Worm (Caenorhabditis elegans) whole organism, dauer: ENCODE results near the gene ZK185.1.

Source experiments
- unc-62 ChIP-seq: sonication (generic microtip); optimal IDR thresholded peaks from 2 replicates; lab custom pipeline; 2017; ENCODE audit warnings: missing biosample characterization, missing genetic modification reagents, missing genetic modification characterization

The ZK185.1 gene

DNA sequence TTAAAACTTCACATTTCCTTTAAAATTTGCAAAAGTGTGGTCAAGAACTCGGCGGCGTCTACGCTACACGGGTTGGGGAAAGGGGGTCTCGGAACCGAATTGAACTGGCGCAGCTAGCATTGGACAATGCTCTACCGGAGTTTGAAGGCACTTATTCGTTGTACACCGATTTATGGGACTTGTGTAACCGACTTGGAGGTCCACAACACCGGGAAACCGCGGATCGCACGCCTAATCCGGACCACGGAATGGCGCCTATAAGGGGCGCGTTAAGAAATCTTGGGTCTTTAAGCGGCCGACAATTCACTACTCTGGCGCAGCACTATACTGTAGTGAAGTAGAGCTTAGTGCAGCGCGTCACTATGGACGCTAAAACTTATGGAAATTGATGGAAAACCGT lies 9.7 kb upstream of the ZK185.1 start:
- no peak for TF ChIP-seq unc-62 (GFP tag; lab: Kevin White, UChicago)

DNA sequence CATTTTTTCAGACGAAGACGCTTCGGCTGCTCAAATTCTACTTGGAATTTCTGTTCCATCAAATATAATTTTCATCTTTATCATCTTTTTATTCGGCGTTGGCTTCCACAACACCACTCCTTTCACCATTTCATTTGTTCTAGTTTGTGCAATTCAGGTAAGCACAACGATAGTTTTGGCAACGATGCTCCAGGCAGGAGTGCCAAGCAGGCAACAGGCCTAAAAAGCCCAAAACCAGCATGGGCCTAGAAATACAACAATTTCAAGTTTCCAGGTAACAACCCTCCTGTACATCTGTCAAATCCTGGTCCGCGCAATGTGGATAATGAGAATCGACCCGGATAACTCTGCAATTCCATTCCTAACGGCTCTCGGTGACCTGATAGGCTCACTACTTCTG lies 7.2 kb upstream of the ZK185.1 start:
- TF ChIP-seq unc-62 (GFP tag; lab: Kevin White, UChicago) = no peak

DNA sequence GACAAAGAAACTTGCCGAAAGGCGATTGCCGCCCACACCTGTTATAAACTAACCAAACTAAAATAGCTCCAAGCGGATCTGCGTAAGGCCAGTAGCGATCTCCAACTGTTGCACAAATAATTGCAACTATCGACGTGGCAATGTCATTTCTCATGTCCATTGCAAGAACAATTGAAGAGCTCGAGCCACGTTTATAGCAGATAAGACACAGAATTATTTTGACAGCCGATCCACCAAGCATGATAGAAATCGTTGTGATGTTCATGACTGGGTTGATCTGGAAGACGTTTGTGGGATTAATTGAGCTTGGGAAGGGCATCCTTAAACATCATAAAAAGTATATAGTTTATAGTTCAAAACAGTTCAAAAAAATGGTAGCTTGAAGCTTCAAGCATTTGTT lies 5.4 kb upstream of the ZK185.1 start:
- no peak for TF ChIP-seq unc-62 (GFP tag; lab: Kevin White, UChicago)

DNA sequence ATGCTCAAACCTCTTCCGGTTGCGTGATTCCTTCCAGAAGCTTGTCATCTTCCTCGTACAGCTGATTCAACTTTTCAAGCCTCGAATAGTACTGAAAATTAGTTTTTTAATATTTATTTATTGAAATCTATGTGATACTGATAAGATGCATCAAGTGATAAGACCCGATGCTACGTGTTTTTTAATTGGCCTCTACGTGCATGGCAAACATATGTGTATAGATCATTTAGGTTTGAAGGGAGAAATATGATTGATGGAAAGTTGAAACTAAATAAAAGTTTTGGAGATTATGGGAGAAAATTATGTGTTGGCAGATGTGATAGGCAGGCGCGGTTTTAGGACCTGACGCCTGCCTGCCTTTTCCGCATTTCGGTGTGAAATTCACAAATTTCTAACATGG lies 4.1 kb upstream of the ZK185.1 start:
- TF ChIP-seq unc-62 (GFP tag; lab: Kevin White, UChicago) = no peak

DNA sequence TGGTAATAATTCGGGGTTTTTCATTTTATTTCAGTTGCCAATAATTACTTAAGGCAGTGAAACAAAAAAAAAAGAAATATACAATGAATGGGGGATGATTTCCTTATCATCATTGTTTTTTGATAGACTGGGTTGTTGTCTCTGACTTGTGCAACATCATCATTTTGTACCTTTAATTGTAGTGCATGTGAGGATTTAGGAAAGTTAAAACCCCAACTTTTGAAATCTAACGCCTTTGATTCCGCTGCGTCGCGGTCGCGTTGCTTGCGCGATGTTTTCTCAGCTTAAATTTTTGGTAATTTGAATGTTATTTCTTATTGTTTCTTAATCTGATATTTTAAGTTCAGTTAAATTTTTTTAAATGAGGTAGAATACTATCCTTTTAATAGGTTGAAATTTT lies 2.5 kb upstream of the ZK185.1 start, which contains the start of gene ZK185.5:
ZK185.5 (minus strand) TSS at position 101 of the 400 bp plus-strand sequence.
- TF ChIP-seq unc-62 (GFP tag; lab: Kevin White, UChicago) = no peak

DNA sequence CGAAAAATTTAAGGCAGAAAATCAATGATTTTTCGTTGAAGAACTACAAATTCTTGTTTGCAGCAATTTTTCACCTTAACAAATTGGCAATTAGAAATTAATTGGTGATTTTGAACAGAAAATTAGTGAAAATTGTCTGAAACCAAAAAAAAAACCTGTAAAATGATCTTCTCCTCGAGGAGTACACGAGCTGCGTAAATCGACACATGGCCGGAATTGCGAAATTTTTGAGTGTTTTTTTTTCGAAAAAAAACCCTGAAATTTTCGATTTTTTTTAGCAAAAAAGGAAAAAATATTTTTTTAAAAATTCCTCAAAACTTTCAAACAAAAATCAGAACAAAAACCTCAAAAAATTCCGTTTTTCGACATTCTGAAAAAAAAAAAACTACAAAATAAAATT lies 3.2 kb downstream of the ZK185.1 start:
- TF ChIP-seq unc-62 (GFP tag; lab: Kevin White, UChicago) = no peak

DNA sequence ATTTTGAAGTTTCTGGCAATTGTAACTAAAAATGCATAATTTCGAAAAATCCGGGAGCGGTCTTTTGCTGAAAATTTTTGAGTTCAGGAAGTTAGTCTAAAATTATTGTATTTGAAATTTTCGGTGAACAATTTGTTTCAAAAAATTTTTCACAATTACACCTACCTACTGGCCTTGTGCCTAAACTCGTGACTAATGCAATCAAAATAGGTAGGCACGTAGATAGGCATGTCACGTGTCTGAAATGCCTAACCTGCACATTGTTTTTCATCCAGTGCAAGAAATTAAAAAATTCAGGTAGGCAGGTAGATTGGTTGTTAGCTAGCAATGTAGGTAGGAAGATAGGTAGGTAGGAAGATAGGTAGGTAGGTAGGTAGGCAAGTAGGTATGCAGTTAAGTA lies 8.8 kb downstream of the ZK185.1 start:
- no peak for TF ChIP-seq unc-62 (GFP tag; lab: Kevin White, UChicago)

DNA sequence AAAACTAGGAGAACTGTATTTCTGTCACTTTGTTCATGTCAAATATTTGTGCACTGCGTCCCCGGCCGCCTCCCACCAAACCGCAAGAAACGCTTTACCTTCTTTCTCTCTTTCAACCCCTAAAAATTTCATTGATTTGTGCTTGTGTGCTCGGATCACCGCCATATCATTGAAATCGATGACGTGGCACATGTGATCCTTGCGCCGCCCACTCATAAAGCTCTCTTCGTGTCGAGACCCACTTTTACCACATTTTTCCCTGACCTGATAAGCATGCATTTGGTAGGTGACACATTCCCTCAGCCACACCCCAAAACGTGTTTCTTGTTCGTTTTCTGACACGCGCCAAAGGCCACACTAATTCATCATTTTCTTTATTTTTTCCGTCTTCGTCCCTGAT lies 9.4 kb downstream of the ZK185.1 start:
- TF ChIP-seq unc-62 (GFP tag; lab: Kevin White, UChicago) = no peak

DNA sequence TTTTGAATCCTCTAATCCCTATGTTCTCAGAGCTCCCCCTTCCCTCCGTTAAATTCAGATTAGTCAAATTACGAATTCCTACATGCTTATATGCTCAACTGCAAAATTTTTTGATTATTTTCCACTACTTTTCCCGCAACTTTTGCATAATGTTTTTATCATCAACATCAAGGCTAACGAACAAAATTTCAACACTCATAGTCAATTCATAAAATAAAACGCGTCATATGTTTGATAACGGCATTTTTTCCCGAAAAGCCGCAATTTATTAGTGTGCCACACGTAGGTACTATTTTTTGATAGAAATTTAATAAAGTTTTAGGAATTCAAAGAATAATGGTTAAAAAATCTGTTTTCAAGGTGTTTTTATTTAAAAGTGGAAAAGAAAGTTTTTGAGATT lies 10.8 kb downstream of the ZK185.1 start:
- TF ChIP-seq unc-62 (GFP tag; lab: Kevin White, UChicago) = no peak

DNA sequence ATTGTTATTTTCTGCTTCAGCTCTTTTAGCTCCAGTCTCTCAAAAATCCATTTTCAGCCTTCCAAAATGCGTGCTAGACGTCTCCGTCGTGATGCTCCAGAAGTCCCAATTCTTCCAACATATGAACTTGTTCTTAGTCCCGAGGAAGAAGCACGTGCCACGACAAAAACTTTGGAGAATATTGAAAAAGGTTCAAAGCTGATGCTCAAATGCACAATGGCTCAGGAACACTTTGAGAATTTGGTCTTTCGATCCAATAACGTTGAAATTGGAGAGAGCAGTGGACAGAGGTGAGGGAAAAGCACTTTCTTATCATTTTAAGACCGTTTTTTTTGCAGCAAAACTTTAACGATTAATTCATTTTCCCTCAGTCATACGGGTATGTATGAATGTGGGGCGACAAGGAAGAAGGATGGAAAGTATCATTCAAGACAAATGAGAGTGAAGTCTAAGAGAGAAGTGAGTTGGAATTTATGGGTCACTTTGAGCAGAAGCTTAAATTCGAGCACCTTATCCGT lies 14.3 kb downstream of the ZK185.1 start, which contains the start of gene igeg-1:
igeg-1 (plus strand) TSS at position 51 of the 518 bp plus-strand sequence.
- TF ChIP-seq unc-62 (GFP tag; lab: Kevin White, UChicago) = no peak

DNA sequence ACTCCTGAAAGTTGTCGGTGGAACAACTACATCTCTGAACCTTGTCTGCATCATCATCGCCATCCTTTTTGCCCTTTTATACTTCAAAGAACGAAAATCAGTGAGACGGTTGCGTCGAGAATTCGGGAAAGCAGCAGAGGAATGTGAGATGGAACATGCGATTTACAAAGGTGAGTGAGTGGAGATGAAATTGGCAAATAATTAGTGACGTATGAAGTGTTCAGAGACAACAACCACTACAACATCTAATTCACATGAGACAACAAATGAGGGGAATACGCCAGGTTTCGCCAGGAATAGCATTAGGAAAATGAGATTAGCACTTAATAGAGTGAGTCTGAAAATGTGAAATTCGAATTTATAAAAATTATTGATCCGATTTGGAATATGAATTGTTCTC lies 16.2 kb downstream of the ZK185.1 start:
- no peak for TF ChIP-seq unc-62 (GFP tag; lab: Kevin White, UChicago)

DNA sequence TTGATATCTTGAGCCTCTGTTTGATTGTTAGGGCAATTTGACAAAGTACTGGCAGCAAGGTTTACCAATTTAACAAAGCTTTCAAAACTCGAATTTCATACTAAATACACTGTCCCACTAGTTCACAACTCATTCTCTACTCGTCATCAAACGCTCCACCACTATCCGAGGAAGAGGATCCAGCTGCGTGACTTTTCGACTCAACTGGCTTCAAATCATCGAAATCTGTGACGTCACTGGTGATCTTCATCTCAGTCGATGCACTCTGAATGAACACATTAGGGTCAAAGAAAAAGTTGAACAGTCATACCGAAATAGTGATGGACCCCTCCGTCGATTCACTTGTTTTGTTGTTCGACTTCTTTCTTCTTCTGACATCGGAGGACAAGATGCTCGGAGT lies 17.5 kb downstream of the ZK185.1 start:
- no peak for TF ChIP-seq unc-62 (GFP tag; lab: Kevin White, UChicago)

DNA sequence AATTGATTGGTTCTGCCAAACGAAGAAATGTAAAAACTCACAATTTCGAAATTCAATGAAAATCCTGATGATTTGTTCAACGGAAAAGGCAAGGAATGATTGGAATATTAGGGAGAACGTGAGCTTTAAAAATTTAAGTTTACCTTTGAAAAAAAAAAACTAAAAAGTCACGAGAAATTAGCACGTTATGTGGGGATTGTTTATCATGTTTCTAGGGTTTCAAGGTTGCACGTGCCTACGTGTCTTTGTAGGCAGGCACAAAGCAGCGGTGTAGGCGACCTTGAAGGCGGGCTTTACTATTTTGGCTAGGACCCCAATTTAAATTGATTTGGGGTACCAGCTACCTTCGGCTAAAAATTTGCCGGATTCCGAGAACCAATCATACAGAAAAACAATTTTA lies 19.0 kb downstream of the ZK185.1 start, which contains the start of gene F28E10.4:
F28E10.4 (minus strand) TSS at position 101 of the 400 bp plus-strand sequence.
- TF ChIP-seq unc-62 (GFP tag; lab: Kevin White, UChicago) = no peak

DNA sequence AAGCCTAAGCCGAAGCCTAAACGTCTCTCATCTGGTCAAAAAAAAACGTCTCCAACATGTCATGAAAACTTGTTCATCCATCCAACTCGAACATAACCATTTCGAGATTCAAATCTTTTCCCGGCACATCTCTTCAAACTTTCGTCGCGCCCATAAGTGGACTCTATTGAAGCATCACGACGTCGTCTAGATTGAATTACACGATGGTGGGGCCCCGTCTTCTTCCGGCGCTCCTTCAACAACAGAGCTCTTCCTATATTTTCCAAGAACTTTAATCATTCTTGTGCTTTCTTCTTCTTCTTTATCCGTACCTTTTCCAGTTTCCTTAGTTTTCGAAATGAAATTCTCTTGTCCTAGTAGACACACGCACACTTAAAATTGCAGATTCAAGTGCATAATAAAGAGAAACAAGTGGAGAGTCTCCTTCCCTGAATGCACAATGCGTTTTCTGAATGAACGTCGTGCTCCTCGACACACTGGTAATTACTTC lies 20.1 kb downstream of the ZK185.1 start, which contains the start of gene F28E10.1:
F28E10.1 (plus strand) TSS at position 440 of the 490 bp plus-strand sequence.
- TF ChIP-seq unc-62 (GFP tag; lab: Kevin White, UChicago) = no peak

DNA sequence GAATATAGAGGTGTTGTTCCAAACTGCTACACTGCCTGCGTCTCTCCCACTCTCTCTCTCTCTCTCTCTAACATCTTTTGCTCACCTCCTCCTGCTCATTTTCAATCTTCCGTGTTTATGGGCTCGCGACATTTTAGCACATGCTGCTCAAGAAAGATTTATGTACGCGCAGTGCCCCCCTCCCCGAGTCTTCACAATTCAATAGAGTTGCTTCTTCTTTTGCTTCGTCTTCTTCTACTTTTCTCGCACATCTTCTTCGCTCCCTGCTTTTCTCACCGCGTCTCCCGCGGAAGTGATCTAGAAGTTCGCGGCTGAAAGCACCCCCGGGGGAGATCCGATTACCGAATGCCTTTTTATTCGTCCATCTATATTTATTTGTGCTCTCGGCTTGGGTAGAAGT lies 22.2 kb downstream of the ZK185.1 start:
- TF ChIP-seq unc-62 (GFP tag; lab: Kevin White, UChicago) = no peak

DNA sequence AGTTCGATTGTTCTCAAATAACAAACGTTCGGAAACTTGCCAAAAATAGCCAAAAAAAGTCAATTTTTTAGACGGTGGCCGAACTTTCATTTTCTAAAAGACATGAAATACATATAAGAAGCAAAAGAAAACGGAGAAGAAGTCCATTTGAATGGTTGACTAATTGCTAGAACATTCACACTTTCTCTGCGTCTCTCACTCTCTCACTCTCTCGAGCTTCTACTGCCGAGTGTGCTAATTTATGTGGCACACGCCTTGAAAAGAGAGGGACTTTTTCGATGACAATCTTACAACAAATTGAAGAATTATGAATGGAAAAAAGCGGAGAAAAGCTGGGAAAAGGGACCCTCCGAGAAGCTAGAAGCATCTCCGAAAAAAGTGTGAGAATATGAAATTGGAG lies 25.7 kb downstream of the ZK185.1 start:
- TF ChIP-seq unc-62 (GFP tag; lab: Kevin White, UChicago) = no peak

DNA sequence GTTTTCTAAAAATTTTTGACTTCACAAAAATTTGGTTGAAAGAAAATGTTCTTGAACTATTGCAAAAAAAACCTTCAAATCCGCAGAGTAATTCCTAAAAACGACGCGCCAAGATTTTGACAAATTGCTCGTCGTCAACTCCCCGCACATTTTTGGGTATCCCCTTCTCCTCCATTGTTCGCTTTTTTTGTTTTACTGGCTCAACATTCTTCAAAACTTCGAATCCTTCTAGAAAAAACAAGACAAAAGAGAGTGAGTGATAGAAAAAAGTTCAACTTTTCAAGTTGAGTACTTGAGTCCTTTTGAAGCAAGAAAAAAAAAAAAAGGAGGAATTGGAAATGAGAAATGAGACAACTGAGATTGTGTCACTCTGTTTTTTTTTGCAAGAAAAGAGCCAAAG lies 28.5 kb downstream of the ZK185.1 start:
- no peak for TF ChIP-seq unc-62 (GFP tag; lab: Kevin White, UChicago)
